Fruit fly (Drosophila melanogaster): ENCODE data around the gene amd.

- no peak for TF ChIP-seq CG9139 (GFP tag; optimal IDR thresholded peaks at IDR 0.05)
- peak; percentile 78 for TF ChIP-seq Eip78C (GFP tag)
- TF ChIP-seq CG3919 (GFP tag; optimal IDR thresholded peaks at IDR 0.05), result peak; percentile 45
- peak; percentile 71 for TF ChIP-seq esn (GFP tag; optimal IDR thresholded peaks at IDR 0.05)
- TF ChIP-seq Met (GFP tag; optimal IDR thresholded peaks at IDR 0.05), result peak; percentile 65
- TF ChIP-seq Hr38 (GFP tag; optimal IDR thresholded peaks at IDR 0.05), result no peak
- TF ChIP-seq Sox102F (GFP tag; optimal IDR thresholded peaks at IDR 0.05), result peak; percentile 70
- peak in 1 of 2 experiments; percentile 42 for TF ChIP-seq salr (GFP tag; optimal IDR thresholded peaks at IDR 0.05)
- peak; percentile 15 for TF ChIP-seq CG3032 (tag; optimal IDR thresholded peaks at IDR 0.05)
- peak; percentile 63 for TF ChIP-seq Eip93F (GFP tag; optimal IDR thresholded peaks at IDR 0.05)
- peak; percentile 17 for TF ChIP-seq Sox15 (GFP tag; optimal IDR thresholded peaks at IDR 0.05)
- TF ChIP-seq Hr39 (GFP tag; optimal IDR thresholded peaks at IDR 0.05), result peak; percentile 67
- peak; percentile 64 for TF ChIP-seq acj6 (GFP tag; optimal IDR thresholded peaks at IDR 0.05)
Observed at dm6 chr2L:19158679-19159551, 49.0 kb downstream of the amd start.
